Fruit fly (Drosophila melanogaster) whole organism, embryonic: Measurements from ENCODE around the gene CG4839.

Experiments
- Adf1 ChIP-seq: fragments of 200-800 bp; sonication (Bioruptor generic); IDR thresholded peaks from 2 replicates; pipeline ENCODE4 v1.3.6; 2022; ENCODE audit warnings: missing biosample characterization, missing genetic modification characterization
- BEAF-32 ChIP-seq: fragments of 200-800 bp; sonication (Bioruptor generic); optimal IDR thresholded peaks from 3 replicates; lab custom pipeline; 2017; ENCODE audit warnings: missing biosample characterization, missing genetic modification characterization, mild to moderate bottlenecking, moderate library complexity, missing genetic modification reagents
- CG10267 ChIP-seq: fragments of 200-800 bp; sonication (Bioruptor generic); optimal IDR thresholded peaks from 2 replicates; lab custom pipeline; 2018; ENCODE audit warnings: missing biosample characterization, mild to moderate bottlenecking, missing genetic modification characterization, moderate library complexity
- CG10654 ChIP-seq: fragments of 200-800 bp; sonication (Bioruptor generic); optimal IDR thresholded peaks from 2 replicates; lab custom pipeline; 2016; ENCODE audit warnings: missing biosample characterization, missing genetic modification characterization
- CG11085 ChIP-seq: fragments of 200-800 bp; sonication (Bioruptor generic); IDR thresholded peaks from 2 replicates; pipeline ENCODE4 v1.3.6; 2022; ENCODE audit warnings: missing biosample characterization, missing genetic modification characterization
- CG12219 ChIP-seq: fragments of 200-800 bp; sonication (Bioruptor generic); optimal IDR thresholded peaks from 3 replicates; lab custom pipeline; 2018; ENCODE audit warnings: missing biosample characterization, mild to moderate bottlenecking, missing genetic modification characterization
- CG12659 ChIP-seq: fragments of 200-800 bp; sonication (Bioruptor generic); optimal IDR thresholded peaks from 3 replicates; lab custom pipeline; 2017; ENCODE audit warnings: mild to moderate bottlenecking, missing biosample characterization, missing genetic modification reagents, missing genetic modification characterization
- CG12744 ChIP-seq: fragments of 200-800 bp; sonication (Bioruptor generic); optimal IDR thresholded peaks from 2 replicates; lab custom pipeline; 2016; ENCODE audit warnings: missing biosample characterization, missing genetic modification characterization
- CG13296 ChIP-seq: fragments of 200-800 bp; sonication (Bioruptor generic); optimal IDR thresholded peaks from 3 replicates; lab custom pipeline; 2018; ENCODE audit warnings: missing biosample characterization, mild to moderate bottlenecking, missing genetic modification characterization
- CG14441 ChIP-seq: fragments of 200-800 bp; sonication (Bioruptor generic); IDR thresholded peaks from 2 replicates; pipeline ENCODE4 v1.3.6; 2022; ENCODE audit warnings: missing biosample characterization, missing genetic modification characterization
- CG14667 ChIP-seq: fragments of 200-800 bp; sonication (Bioruptor generic); IDR thresholded peaks from 2 replicates; pipeline ENCODE4 v1.3.6; 2022; ENCODE audit warnings: missing biosample characterization, missing genetic modification characterization
- CG15601 ChIP-seq: fragments of 200-800 bp; sonication (Bioruptor generic); optimal IDR thresholded peaks from 3 replicates; lab custom pipeline; 2019; ENCODE audit warnings: missing biosample characterization, mild to moderate bottlenecking, missing genetic modification characterization, moderate library complexity
- CG1602 ChIP-seq: fragments of 200-800 bp; sonication (Bioruptor generic); optimal IDR thresholded peaks from 3 replicates; lab custom pipeline; 2016; ENCODE audit warnings: missing biosample characterization, missing genetic modification characterization
- CG1603 ChIP-seq: fragments of 200-800 bp; sonication (Bioruptor generic); optimal IDR thresholded peaks from 2 replicates; lab custom pipeline; 2019; ENCODE audit warnings: missing biosample characterization, mild to moderate bottlenecking, missing genetic modification characterization, moderate library complexity
- CG2116 ChIP-seq: fragments of 200-800 bp; sonication (Bioruptor generic); optimal IDR thresholded peaks from 3 replicates; lab custom pipeline; 2018; ENCODE audit warnings: missing biosample characterization, mild to moderate bottlenecking, missing genetic modification characterization
- CG34422 ChIP-seq: fragments of 200-800 bp; sonication (Bioruptor generic); IDR thresholded peaks from 3 replicates; pipeline ENCODE4 v1.3.6; 2022; ENCODE audit warnings: missing biosample characterization, missing genetic modification characterization
- CG3995 ChIP-seq: fragments of 200-800 bp; sonication (Bioruptor generic); optimal IDR thresholded peaks from 3 replicates; lab custom pipeline; 2016; ENCODE audit warnings: missing biosample characterization, missing genetic modification characterization
- CG7271 ChIP-seq: fragments of 200-800 bp; sonication (Bioruptor generic); optimal IDR thresholded peaks from 2 replicates; lab custom pipeline; 2018; ENCODE audit warnings: missing biosample characterization, mild to moderate bottlenecking, missing genetic modification characterization, moderate library complexity
- CG8924 ChIP-seq: fragments of 200-800 bp; optimal IDR thresholded peaks from 3 replicates; lab custom pipeline; 2019; ENCODE audit warnings: missing biosample characterization, mild to moderate bottlenecking, missing genetic modification characterization, moderate library complexity
- CG9797 ChIP-seq: fragments of 200-800 bp; sonication (Bioruptor generic); optimal IDR thresholded peaks from 3 replicates; lab custom pipeline; 2018; ENCODE audit warnings: missing biosample characterization, mild to moderate bottlenecking, missing genetic modification characterization
- CHES-1-like ChIP-seq: fragments of 200-800 bp; sonication (Bioruptor generic); optimal IDR thresholded peaks from 2 replicates; lab custom pipeline; 2016; ENCODE audit warnings: missing biosample characterization, missing genetic modification characterization
- Doc3 ChIP-seq: fragments of 200-800 bp; sonication (Bioruptor generic); IDR thresholded peaks from 3 replicates; pipeline ENCODE4 v1.3.6; 2022; ENCODE audit warnings: missing biosample characterization, missing genetic modification characterization; ENCODE audit not compliant: partially characterized antibody
- Dp ChIP-seq: fragments of 200-800 bp; sonication (Bioruptor generic); optimal IDR thresholded peaks from 2 replicates; lab custom pipeline; 2018; ENCODE audit warnings: missing biosample characterization, mild to moderate bottlenecking, missing genetic modification characterization, moderate library complexity
- Ets97D ChIP-seq: fragments of 200-800 bp; sonication (Bioruptor generic); optimal IDR thresholded peaks from 3 replicates; lab custom pipeline; 2016; ENCODE audit warnings: missing biosample characterization, missing genetic modification characterization
- HLH54F ChIP-seq: fragments of 200-800 bp; sonication (Bioruptor generic); optimal IDR thresholded peaks from 3 replicates; lab custom pipeline; 2016; ENCODE audit warnings: missing biosample characterization, missing genetic modification characterization
- Jarid2 ChIP-seq: fragments of 200-800 bp; sonication (Bioruptor generic); optimal IDR thresholded peaks from 3 replicates; lab custom pipeline; 2017; ENCODE audit warnings: mild to moderate bottlenecking, missing biosample characterization, missing genetic modification reagents, missing genetic modification characterization
- MBD-R2 ChIP-seq: fragments of 200-800 bp; sonication (Bioruptor generic); IDR thresholded peaks from 2 replicates; pipeline ENCODE4 v1.3.6; 2022; ENCODE audit warnings: missing biosample characterization, missing genetic modification characterization
- PHDP ChIP-seq: fragments of 200-800 bp; sonication (Bioruptor generic); optimal IDR thresholded peaks from 3 replicates; lab custom pipeline; 2018; ENCODE audit warnings: missing biosample characterization, mild to moderate bottlenecking, missing genetic modification characterization, moderate library complexity
- Rx ChIP-seq: fragments of 200-800 bp; sonication (Bioruptor generic); IDR thresholded peaks from 2 replicates; pipeline ENCODE4 v1.3.6; 2022; ENCODE audit warnings: missing biosample characterization, missing genetic modification characterization
- YL-1 ChIP-seq: fragments of 200-800 bp; sonication (Bioruptor generic); optimal IDR thresholded peaks from 3 replicates; lab custom pipeline; 2017; ENCODE audit warnings: missing biosample characterization, mild to moderate bottlenecking, missing genetic modification characterization
- bigmax ChIP-seq: fragments of 200-800 bp; sonication (Bioruptor generic); optimal IDR thresholded peaks from 2 replicates; lab custom pipeline; 2018; ENCODE audit warnings: missing biosample characterization, mild to moderate bottlenecking, missing genetic modification characterization
- bowl ChIP-seq: fragments of 200-800 bp; sonication (Bioruptor generic); IDR thresholded peaks from 2 replicates; pipeline ENCODE4 v1.3.6; 2022; ENCODE audit warnings: missing biosample characterization, missing genetic modification characterization
- bsh ChIP-seq, 2 experiments: fragments of 200-800 bp; sonication (Bioruptor generic); optimal IDR thresholded peaks; 2 replicates each; lab custom pipeline; 2017 to 2018; ENCODE audit warnings: mild to moderate bottlenecking in 2 of 2, missing biosample characterization in 2 of 2, missing genetic modification characterization in 2 of 2, moderate library complexity in 1 of 2
- cad ChIP-seq: fragments of >200 bp; optimal IDR thresholded peaks from 2 replicates; lab custom pipeline; 2017; ENCODE audit warnings: missing biosample characterization, missing genetic modification characterization
- cas ChIP-seq: fragments of 200-800 bp; sonication (Bioruptor generic); IDR thresholded peaks from 2 replicates; pipeline ENCODE4 v1.3.6; 2022; ENCODE audit warnings: missing biosample characterization, missing genetic modification characterization
- cg ChIP-seq: fragments of 200-800 bp; sonication (Bioruptor generic); optimal IDR thresholded peaks from 3 replicates; lab custom pipeline; 2019; ENCODE audit warnings: missing biosample characterization, mild to moderate bottlenecking, missing genetic modification characterization, moderate library complexity
- danr ChIP-seq: fragments of 200-800 bp; sonication (Bioruptor generic); IDR thresholded peaks from 2 replicates; pipeline ENCODE4 v1.3.6; 2022; ENCODE audit warnings: missing biosample characterization, missing genetic modification characterization
- dpn ChIP-seq, 2 experiments: fragments of 200-800 bp; sonication (Bioruptor generic); optimal IDR thresholded peaks; 3 replicates each; lab custom pipeline; 2016; ENCODE audit warnings: missing biosample characterization in 2 of 2, missing genetic modification characterization in 2 of 2
- grau ChIP-seq: fragments of 200-800 bp; optimal IDR thresholded peaks from 3 replicates; lab custom pipeline; 2019; ENCODE audit warnings: missing biosample characterization, mild to moderate bottlenecking, missing genetic modification characterization, moderate library complexity
- lbe ChIP-seq: fragments of 200-800 bp; sonication (Bioruptor generic); optimal IDR thresholded peaks from 2 replicates; lab custom pipeline; 2016; ENCODE audit warnings: missing biosample characterization, mild to moderate bottlenecking, missing genetic modification characterization
- luna ChIP-seq: fragments of 200-800 bp; sonication (Bioruptor generic); optimal IDR thresholded peaks from 2 replicates; lab custom pipeline; 2016; ENCODE audit warnings: missing biosample characterization, missing genetic modification characterization
- pzg ChIP-seq: fragments of 200-800 bp; sonication (Bioruptor generic); optimal IDR thresholded peaks from 3 replicates; lab custom pipeline; 2018; ENCODE audit warnings: missing biosample characterization, mild to moderate bottlenecking, missing genetic modification characterization, moderate library complexity
- sens ChIP-seq: fragments of 200-800 bp; sonication (Bioruptor generic); peaks from one replicate; lab custom pipeline; 2016; ENCODE audit warnings: missing biosample characterization, missing genetic modification characterization
- sima ChIP-seq: fragments of 200-800 bp; sonication (Bioruptor generic); optimal IDR thresholded peaks from 2 replicates; lab custom pipeline; 2016; ENCODE audit warnings: missing biosample characterization, missing genetic modification characterization
- stwl ChIP-seq: fragments of 200-800 bp; sonication (Bioruptor generic); optimal IDR thresholded peaks from 3 replicates; lab custom pipeline; 2018; ENCODE audit warnings: missing biosample characterization, mild to moderate bottlenecking, missing genetic modification characterization, moderate library complexity
- tup ChIP-seq: fragments of 200-800 bp; sonication (Bioruptor generic); optimal IDR thresholded peaks from 2 replicates; lab custom pipeline; 2016; ENCODE audit warnings: missing biosample characterization, mild to moderate bottlenecking, missing genetic modification characterization, moderate library complexity
- usp ChIP-seq: fragments of >200 bp; optimal IDR thresholded peaks from 2 replicates; lab custom pipeline; 2017; ENCODE audit warnings: missing biosample characterization, missing genetic modification characterization
- wek ChIP-seq: fragments of 200-800 bp; sonication (Bioruptor generic); optimal IDR thresholded peaks from 3 replicates; lab custom pipeline; 2018; ENCODE audit warnings: missing biosample characterization, mild to moderate bottlenecking, missing genetic modification characterization, moderate library complexity

CG4839 gene

DNA sequence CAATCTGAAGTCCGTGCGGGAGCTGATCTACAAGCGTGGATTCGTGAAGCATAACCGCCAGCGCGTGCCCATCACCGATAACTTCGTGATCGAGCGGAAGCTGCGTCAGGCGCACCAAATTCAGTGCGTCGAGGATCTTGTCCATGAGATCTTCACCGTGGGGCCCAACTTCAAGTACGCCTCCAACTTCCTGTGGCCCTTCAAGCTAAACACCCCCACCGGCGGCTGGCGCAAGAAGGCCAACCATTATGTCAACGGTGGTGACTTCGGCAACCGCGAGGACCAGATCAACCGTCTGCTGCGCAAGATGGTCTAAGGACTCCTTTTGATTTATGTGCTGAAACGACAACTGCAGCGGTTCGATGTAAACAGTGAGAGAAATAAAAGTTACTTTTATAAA is 57.2 kb downstream of the CG4839 start (continued):
- TF ChIP-seq CHES-1-like (GFP tag; lab: Kevin White, UChicago) = no peak

DNA sequence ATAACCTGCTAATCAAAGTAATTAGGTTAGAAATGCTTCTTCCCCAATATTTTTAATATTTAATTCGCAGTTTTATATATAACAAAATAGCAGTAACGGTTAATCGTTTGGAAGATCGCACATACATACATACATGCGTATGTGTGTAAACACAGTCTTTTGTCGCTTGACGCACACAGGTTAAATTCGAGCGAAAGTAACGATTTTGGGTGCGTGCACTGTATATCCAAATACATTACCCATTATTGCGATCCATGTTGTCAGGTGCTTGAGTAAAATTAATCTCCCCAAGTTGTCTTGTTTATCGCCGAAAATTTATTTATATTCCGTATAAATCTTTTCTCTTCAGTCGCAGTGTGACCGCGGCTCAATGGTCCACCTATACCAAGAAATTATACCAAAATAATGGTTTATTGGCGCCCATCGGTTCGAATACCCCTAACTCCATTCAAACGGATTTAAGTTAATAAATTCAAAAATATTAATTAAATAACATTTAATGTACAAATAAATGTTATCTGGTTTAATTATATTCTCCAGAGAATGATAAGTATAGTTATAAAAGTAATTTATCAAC is 59.4 kb downstream of the CG4839 start, which contains the start of gene CG34159:
CG34159 (minus strand) TSS at position 385 of the 577 bp plus-strand sequence.
- TF ChIP-seq CG1603 (peak; percentile 17), CG14667 (no peak), CG12659 (GFP tag; lab: Kevin White, UChicago) (peak; percentile 62), bowl (GFP tag; lab: Robert Waterston, UW) (no peak), stwl (tag; lab: Kevin White, UChicago) (peak; percentile 40), CG9797 (GFP tag; lab: Kevin White, UChicago) (peak; percentile 65), CG10654 (no peak), usp (GFP tag; lab: Kevin White, UChicago) (no peak), CG15601 (tag; lab: Kevin White, UChicago) (no peak), Rx (GFP tag; lab: Robert Waterston, UW) (no peak), CG11085 (GFP tag; lab: Robert Waterston, UW) (no peak), pzg (GFP tag; lab: Kevin White, UChicago) (peak; percentile 55), Adf1 (no peak), Doc3 (GFP tag; lab: Robert Waterston, UW) (no peak), Dp (GFP tag; lab: Kevin White, UChicago) (peak; percentile 64), dpn (GFP tag; optimal IDR thresholded peaks at IDR 0.05; lab: Kevin White, UChicago) (no peak), cg (GFP tag; lab: Kevin White, UChicago) (peak; percentile 81), grau (tag; lab: Kevin White, UChicago) (peak; percentile 29), Ets97D (peak; percentile 7), sens (peak; percentile 56), PHDP (tag; lab: Kevin White, UChicago) (no peak), wek (GFP tag; lab: Kevin White, UChicago) (peak; percentile 95), Jarid2 (GFP tag; lab: Kevin White, UChicago) (no peak), HLH54F (no peak), luna (no peak), CG8924 (tag; lab: Kevin White, UChicago) (peak; percentile 33), CG12744 (GFP tag; lab: Kevin White, UChicago) (no peak), tup (GFP tag; lab: Kevin White, UChicago) (no peak), CG2116 (peak; percentile 18), CG14441 (GFP tag; lab: Robert Waterston, UW) (no peak), bsh (GFP tag; optimal IDR thresholded peaks at IDR 0.05; lab: Kevin White, UChicago) (no peak), CG7271 (tag; lab: Kevin White, UChicago) (no peak), MBD-R2 (GFP tag; lab: Robert Waterston, UW) (peak; percentile 46; the same call in 1 of the 2 replicates), sima (GFP tag; lab: Kevin White, UChicago) (no peak), cas (no peak), CG13296 (GFP tag; lab: Kevin White, UChicago) (no peak), cad (GFP tag; lab: Kevin White, UChicago) (no peak), CG34422 (peak; percentile 56; the same call in 1 of the 3 replicates), CHES-1-like (GFP tag; lab: Kevin White, UChicago) (no peak), CG3995 (peak; percentile 40), danr (no peak), bigmax (GFP tag; lab: Kevin White, UChicago) (peak; percentile 41), lbe (peak; percentile 43), CG1602 (GFP tag; lab: Kevin White, UChicago) (no peak), YL-1 (GFP tag; lab: Kevin White, UChicago) (peak; percentile 62), BEAF-32 (GFP tag; lab: Kevin White, UChicago) (peak; percentile 9), CG10267 (tag; lab: Kevin White, UChicago) (peak; percentile 12), CG12219 (GFP tag; lab: Kevin White, UChicago) (no peak)
